Worm (Caenorhabditis elegans): ENCODE data around the gene ttbk-3.
"Not testable (repeated sequence)": the region's sequence is repeated elsewhere in the genome, so short reads cannot be mapped to it uniquely, and the experiment has no call there.

The ttbk-3 gene

DNA sequence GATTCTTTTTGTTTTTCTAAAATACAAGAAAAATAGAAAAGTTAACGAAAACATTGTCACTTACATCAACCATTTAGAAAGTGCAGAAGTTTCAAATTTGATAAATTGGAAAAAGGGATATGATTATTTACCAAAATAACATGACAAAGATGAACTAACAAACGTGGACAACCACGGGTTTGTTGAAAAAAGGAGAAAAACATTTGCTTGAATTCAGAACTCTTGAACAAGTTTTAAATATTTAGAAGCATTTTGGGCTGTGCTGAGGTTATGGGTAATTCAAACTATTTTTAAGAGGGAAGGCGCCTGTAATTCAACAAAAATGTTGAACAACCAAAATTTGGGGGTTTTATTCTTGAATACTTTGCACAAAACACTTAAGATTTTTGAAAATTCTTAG lies at the start of gene ttbk-3:
TSS of gene ttbk-3 (minus strand) at position 101 of the 400 bp plus-strand sequence.
- no peak for TF ChIP-seq unc-62 (GFP tag; optimal IDR thresholded peaks at IDR 0.05)

DNA sequence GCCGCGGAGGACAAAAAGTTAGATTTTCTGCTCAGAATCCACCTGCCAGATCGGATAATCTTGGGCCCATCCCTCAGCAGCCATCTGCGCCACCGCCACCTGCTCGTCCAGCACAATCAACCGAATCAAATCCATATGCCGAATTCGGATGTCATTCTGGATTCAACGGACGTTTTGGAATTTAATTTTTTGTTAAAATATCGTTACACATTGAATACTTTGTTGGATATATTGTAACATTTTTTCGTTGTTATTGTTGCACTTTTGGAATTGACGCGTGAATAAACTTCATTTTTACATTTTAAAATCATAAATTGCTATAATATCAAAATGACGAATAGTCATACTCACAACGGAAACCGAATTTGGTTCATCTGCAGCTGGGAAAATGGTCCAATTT lies 43.8 kb upstream of the ttbk-3 start, which contains the start of gene spe-29:
TSS of gene spe-29 (plus strand) at position 301 of the 400 bp plus-strand sequence.
- TF ChIP-seq unc-62 (GFP tag; optimal IDR thresholded peaks at IDR 0.05): no peak

- TF ChIP-seq unc-62 (GFP tag; optimal IDR thresholded peaks at IDR 0.05): no peak
Observed at ce11 chrIV:9932055-9932454, 42.3 kb upstream of the ttbk-3 start, which contains the start of the genes trmt-10A and F25H8.2. Gene trmt-10A, minus strand, starts transcription at chrIV:9932213. Gene F25H8.2, plus strand, starts transcription at chrIV:9932235.

DNA sequence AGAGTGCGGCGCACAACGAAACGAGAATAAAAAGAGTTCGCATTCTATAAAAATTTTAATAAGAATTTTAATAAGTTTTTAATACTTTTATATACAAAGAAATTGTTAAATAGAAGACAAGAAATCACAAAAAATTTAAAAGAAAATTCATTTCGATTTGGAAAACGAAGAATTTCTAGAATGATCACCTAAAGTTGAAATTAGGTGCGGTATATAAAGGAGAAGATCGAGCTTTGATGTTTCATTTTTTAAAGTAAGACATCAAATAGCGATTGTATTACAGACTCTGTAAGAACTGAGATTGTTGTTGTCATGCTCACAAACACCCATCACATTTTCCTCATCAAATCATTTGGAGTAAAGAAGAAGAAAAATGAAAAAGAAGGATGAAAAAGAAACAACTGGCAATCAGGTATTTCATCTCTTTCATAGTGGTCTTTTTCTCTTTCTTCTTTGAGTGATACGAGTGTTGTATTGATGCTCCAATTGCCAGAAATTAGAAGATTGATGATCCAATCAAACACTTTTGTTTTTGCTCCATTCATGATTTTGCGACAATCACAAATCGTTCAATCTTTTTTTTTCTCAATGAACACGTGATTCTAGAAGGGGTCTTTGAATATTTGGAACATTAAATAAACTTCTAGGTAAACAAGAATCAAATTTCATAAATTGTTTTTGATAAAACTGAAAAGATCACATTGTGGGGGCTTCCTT lies 38.6 kb upstream of the ttbk-3 start, which contains the start of gene dur-1:
TSS of gene dur-1 (minus strand) at position 51 of the 717 bp plus-strand sequence.
- no peak for TF ChIP-seq unc-62 (GFP tag; optimal IDR thresholded peaks at IDR 0.05)

DNA sequence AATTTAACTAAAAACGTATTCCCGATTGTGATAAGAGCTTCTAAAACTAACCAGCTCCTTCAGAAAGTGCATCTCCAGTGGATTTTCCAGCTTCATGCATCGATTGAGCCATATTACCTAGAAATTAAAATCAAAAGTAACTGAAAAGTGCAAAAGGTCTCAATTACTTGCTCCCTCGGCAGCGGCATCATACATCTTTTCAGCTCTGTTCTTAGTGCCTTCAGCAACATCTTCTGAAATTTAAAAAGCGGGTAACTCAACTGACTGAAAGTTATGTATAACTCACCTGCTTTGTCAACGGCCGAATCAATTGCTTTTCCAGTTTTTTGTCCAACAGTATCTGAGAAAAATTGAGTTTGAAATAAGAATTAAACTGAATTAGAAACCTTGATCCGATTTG lies 34.7 kb upstream of the ttbk-3 start:
- no peak for TF ChIP-seq unc-62 (GFP tag; optimal IDR thresholded peaks at IDR 0.05)

- TF ChIP-seq unc-62 (GFP tag; optimal IDR thresholded peaks at IDR 0.05): no peak
Observed at ce11 chrIV:9920426-9920825, 30.7 kb upstream of the ttbk-3 start.

- no peak for TF ChIP-seq unc-62 (GFP tag; optimal IDR thresholded peaks at IDR 0.05)
Observed at ce11 chrIV:9918021-9918420, 28.3 kb upstream of the ttbk-3 start.

DNA sequence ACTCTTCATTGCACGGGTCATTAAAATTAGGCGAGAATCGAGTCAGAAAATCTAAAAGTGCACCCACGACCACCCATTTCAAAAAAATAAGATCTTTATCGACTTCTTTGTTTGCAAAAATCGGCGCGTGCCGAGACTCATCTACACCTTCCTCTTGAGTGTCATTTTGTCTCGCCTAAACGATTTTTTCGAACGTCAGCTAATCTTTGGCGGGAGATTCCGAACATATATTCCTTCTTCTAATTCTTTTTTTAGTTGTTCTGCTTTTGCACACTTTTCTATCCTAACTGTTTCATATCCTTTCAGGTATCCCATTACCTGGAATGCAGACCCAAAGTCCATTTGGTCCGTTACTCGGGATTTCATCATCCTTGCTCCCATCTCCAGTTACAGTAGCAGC lies 26.5 kb upstream of the ttbk-3 start, which contains the start of gene bed-3:
TSS of gene bed-3 (plus strand) at position 301 of the 400 bp plus-strand sequence.
- no peak for TF ChIP-seq unc-62 (GFP tag; optimal IDR thresholded peaks at IDR 0.05)

- no peak for TF ChIP-seq unc-62 (GFP tag; optimal IDR thresholded peaks at IDR 0.05)
Observed at ce11 chrIV:9915128-9915527, 25.4 kb upstream of the ttbk-3 start.

ce11 chrIV:9913064-9913463 lies 23.3 kb upstream of the ttbk-3 start:
- TF ChIP-seq unc-62 (GFP tag; optimal IDR thresholded peaks at IDR 0.05): no peak

ce11 chrIV:9903608-9904007 lies 13.9 kb upstream of the ttbk-3 start, which contains the start of gene best-13:
Gene best-13, plus strand, starts transcription at chrIV:9903908.
- TF ChIP-seq unc-62 (GFP tag; optimal IDR thresholded peaks at IDR 0.05): no peak

DNA sequence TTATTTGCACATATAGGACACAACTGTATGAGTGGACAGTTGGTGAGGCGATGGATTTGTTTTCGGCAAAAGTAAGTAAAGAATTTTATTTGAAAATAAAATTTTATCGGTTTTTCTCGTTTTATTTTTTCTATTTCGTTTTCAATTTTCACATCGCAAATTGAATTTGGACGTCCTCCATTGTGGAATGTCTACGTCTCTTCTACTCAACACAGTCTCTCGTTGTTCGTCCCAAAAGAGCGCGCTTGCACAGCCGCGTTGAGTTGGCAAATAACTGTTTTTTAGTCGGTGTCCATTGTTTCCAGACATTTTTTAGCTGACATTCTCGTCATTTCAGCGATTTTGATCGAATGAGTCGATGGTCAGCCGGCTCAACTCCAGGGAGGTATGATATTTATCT lies 9.5 kb upstream of the ttbk-3 start:
- no peak for TF ChIP-seq unc-62 (GFP tag; optimal IDR thresholded peaks at IDR 0.05)

ce11 chrIV:9898712-9899111 lies 9.0 kb upstream of the ttbk-3 start, which contains the start of gene tbc-3:
Gene tbc-3, plus strand, starts transcription at chrIV:9899012.
- TF ChIP-seq unc-62 (GFP tag; optimal IDR thresholded peaks at IDR 0.05): no peak

ce11 chrIV:9895088-9895487 lies 5.3 kb upstream of the ttbk-3 start, which contains the start of gene ssp-32:
Gene ssp-32, plus strand, starts transcription at chrIV:9895388.
- no peak for TF ChIP-seq unc-62 (GFP tag; optimal IDR thresholded peaks at IDR 0.05)

DNA sequence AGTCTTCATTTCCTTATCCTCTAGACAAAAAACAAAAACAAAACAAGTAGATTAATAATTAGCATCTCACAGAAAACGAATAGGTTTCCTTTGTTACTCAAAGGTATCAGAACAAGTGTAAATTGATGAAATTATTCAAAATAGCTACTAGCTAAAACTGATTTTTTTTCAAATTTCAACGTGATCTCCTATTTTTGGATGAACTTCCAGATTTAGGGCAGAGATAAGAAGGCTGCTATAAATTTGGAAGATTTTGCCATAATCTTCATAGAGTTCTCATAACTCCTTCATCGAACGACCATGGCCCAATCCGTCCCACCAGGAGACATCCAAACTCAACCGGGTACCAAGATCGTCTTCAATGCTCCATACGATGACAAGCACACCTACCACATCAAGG lies 4.6 kb upstream of the ttbk-3 start, which contains the start of gene msp-77:
TSS of gene msp-77 (plus strand) at position 301 of the 400 bp plus-strand sequence.
- TF ChIP-seq unc-62 (GFP tag; optimal IDR thresholded peaks at IDR 0.05): not testable (repeated sequence)

DNA sequence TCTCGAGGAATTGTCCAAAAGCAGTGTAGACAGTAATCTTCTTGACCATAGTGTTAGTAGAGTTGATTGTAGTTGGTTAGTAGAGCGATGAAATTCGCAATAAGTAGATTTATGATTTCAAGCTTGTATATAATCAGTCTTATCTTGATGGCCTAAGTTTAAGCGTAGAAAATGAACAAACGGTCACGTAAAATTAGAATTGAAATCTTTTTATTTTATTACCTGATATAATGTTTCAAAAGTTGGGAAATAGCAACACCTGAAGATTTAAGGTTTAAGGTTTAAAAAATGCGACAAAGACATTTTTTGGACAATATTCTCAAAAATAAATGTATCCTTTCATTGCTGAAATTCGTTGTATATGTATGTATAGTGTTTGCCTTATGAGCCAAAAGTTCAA lies 3.9 kb upstream of the ttbk-3 start, which contains the start of gene sss-1:
TSS of gene sss-1 (minus strand) at position 101 of the 400 bp plus-strand sequence.
- TF ChIP-seq unc-62 (GFP tag; optimal IDR thresholded peaks at IDR 0.05): not testable (repeated sequence)

ce11 chrIV:9891938-9892337 lies 2.2 kb upstream of the ttbk-3 start, which contains the start of gene F32B6.4:
Gene F32B6.4, minus strand, starts transcription at chrIV:9892038.
- no peak for TF ChIP-seq unc-62 (GFP tag; optimal IDR thresholded peaks at IDR 0.05)

Data from whole organism, dauer.